Fruit fly (Drosophila melanogaster): Measurements from ENCODE around the gene Rtnl1.

DNA sequence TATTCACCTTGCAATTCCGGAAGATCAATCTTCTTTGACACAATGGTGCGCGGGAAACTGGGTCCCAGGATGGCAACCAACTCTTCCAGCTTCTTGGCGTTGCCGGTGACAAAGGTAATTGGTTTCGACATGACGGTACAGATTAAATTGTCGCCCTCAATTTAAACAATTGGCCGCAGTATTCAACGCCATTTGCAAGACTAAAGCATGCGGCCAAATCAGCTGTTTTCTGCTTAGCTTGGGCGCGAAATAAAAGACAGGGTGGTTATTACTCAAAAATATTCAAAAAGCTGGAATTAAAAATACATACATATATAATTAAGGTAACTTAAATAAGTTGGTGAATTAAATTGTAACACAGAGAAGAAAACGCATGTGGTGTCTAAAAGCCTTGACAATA lies 30.4 kb downstream of the Rtnl1 start, which contains the start of gene CG8891:
- TF ChIP-seq CG7368 (GFP tag; optimal IDR thresholded peaks at IDR 0.05) (no peak), CG32006 (GFP tag; optimal IDR thresholded peaks at IDR 0.05) (no peak), lz (GFP tag; optimal IDR thresholded peaks at IDR 0.05) (no peak), CG10669 (GFP tag; optimal IDR thresholded peaks at IDR 0.05) (no peak), OdsH (GFP tag; optimal IDR thresholded peaks at IDR 0.05) (no peak), CG6808 (GFP tag; optimal IDR thresholded peaks at IDR 0.05) (no peak), CG16779 (tag; optimal IDR thresholded peaks at IDR 0.05) (no peak), vri (GFP tag; optimal IDR thresholded peaks at IDR 0.05) (no peak)
